Fruit fly (Drosophila melanogaster): ENCODE measurements around the gene CG33346.

CG33346 gene

dm6 chr3R:28674788-28675187 is 5.8 kb downstream of the CG33346 start, which contains the start of gene snu:
Gene snu (plus strand): TSS chr3R:28675041.
- TF ChIP-seq Crg-1 (GFP tag; optimal IDR thresholded peaks at IDR 0.05), result no peak
- no peak for TF ChIP-seq CG11617 (GFP tag; optimal IDR thresholded peaks at IDR 0.05)
- no peak for TF ChIP-seq kay (GFP tag; ENCODE audit: borderline replicate concordance)
- TF ChIP-seq tj (GFP tag; optimal IDR thresholded peaks at IDR 0.05), result no peak
- TF ChIP-seq CG7101 (tag; optimal IDR thresholded peaks at IDR 0.05), result no peak

dm6 chr3R:28676870-28677526 is 8.0 kb downstream of the CG33346 start:
- TF ChIP-seq pad (GFP tag; optimal IDR thresholded peaks at IDR 0.05) (no peak), ovo (GFP tag; optimal IDR thresholded peaks at IDR 0.05) (no peak), cic (GFP tag; optimal IDR thresholded peaks at IDR 0.05) (no peak), CG7101 (tag; optimal IDR thresholded peaks at IDR 0.05) (no peak), Crg-1 (GFP tag; optimal IDR thresholded peaks at IDR 0.05) (no peak), bab1 (GFP tag; optimal IDR thresholded peaks at IDR 0.05) (no peak), Clk (GFP tag; optimal IDR thresholded peaks at IDR 0.05) (no peak), CG14711 (tag; optimal IDR thresholded peaks at IDR 0.05) (no peak), CG7045 (GFP tag; optimal IDR thresholded peaks at IDR 0.05) (no peak), CG11617 (GFP tag; optimal IDR thresholded peaks at IDR 0.05) (no peak), cnc (optimal IDR thresholded peaks at IDR 0.05) (no peak), kay (GFP tag; ENCODE audit: borderline replicate concordance) (no peak), toe (GFP tag; optimal IDR thresholded peaks at IDR 0.05) (no peak), CG12768 (GFP tag; optimal IDR thresholded peaks at IDR 0.05) (no peak), CG5204 (GFP tag; optimal IDR thresholded peaks at IDR 0.05) (no peak), Mnt (GFP tag; optimal IDR thresholded peaks at IDR 0.05) (no peak), Hr96 (GFP tag; optimal IDR thresholded peaks at IDR 0.05) (no peak), CG1620 (GFP tag; optimal IDR thresholded peaks at IDR 0.05) (no peak), tj (GFP tag; optimal IDR thresholded peaks at IDR 0.05) (no peak), CG33017 (tag; optimal IDR thresholded peaks at IDR 0.05) (no peak)

dm6 chr3R:28677527-28678134 is 8.6 kb downstream of the CG33346 start:
- TF ChIP-seq Hr96 (GFP tag; optimal IDR thresholded peaks at IDR 0.05) (no peak), ovo (GFP tag; optimal IDR thresholded peaks at IDR 0.05) (peak; percentile 20), bab1 (GFP tag; optimal IDR thresholded peaks at IDR 0.05) (peak; percentile 20), CG7045 (GFP tag; optimal IDR thresholded peaks at IDR 0.05) (no peak), Clk (GFP tag; optimal IDR thresholded peaks at IDR 0.05) (no peak), toe (GFP tag; optimal IDR thresholded peaks at IDR 0.05) (no peak), Crg-1 (GFP tag; optimal IDR thresholded peaks at IDR 0.05) (no peak), kay (GFP tag; ENCODE audit: borderline replicate concordance) (peak; percentile 83), CG12768 (GFP tag; optimal IDR thresholded peaks at IDR 0.05) (no peak), Mnt (GFP tag; optimal IDR thresholded peaks at IDR 0.05) (no peak), tj (GFP tag; optimal IDR thresholded peaks at IDR 0.05) (no peak), CG7101 (tag; optimal IDR thresholded peaks at IDR 0.05) (peak; percentile 7), CG11617 (GFP tag; optimal IDR thresholded peaks at IDR 0.05) (no peak), CG5204 (GFP tag; optimal IDR thresholded peaks at IDR 0.05) (no peak), CG1620 (GFP tag; optimal IDR thresholded peaks at IDR 0.05) (no peak), pad (GFP tag; optimal IDR thresholded peaks at IDR 0.05) (no peak), CG33017 (tag; optimal IDR thresholded peaks at IDR 0.05) (peak; percentile 13), cic (GFP tag; optimal IDR thresholded peaks at IDR 0.05) (no peak), CG14711 (tag; optimal IDR thresholded peaks at IDR 0.05) (peak; percentile 1), cnc (optimal IDR thresholded peaks at IDR 0.05) (no peak)

- TF ChIP-seq CG12768 (GFP tag; optimal IDR thresholded peaks at IDR 0.05) (no peak), kay (GFP tag; ENCODE audit: borderline replicate concordance) (no peak), toe (GFP tag; optimal IDR thresholded peaks at IDR 0.05) (no peak), tj (GFP tag; optimal IDR thresholded peaks at IDR 0.05) (no peak), cic (GFP tag; optimal IDR thresholded peaks at IDR 0.05) (no peak), pad (GFP tag; optimal IDR thresholded peaks at IDR 0.05) (no peak), Clk (GFP tag; optimal IDR thresholded peaks at IDR 0.05) (no peak), bab1 (GFP tag; optimal IDR thresholded peaks at IDR 0.05) (no peak), CG33017 (tag; optimal IDR thresholded peaks at IDR 0.05) (no peak), Hr96 (GFP tag; optimal IDR thresholded peaks at IDR 0.05) (no peak), CG7101 (tag; optimal IDR thresholded peaks at IDR 0.05) (no peak), CG7045 (GFP tag; optimal IDR thresholded peaks at IDR 0.05) (no peak), CG11617 (GFP tag; optimal IDR thresholded peaks at IDR 0.05) (no peak), Crg-1 (GFP tag; optimal IDR thresholded peaks at IDR 0.05) (no peak), Mnt (GFP tag; optimal IDR thresholded peaks at IDR 0.05) (no peak), CG1620 (GFP tag; optimal IDR thresholded peaks at IDR 0.05) (no peak), ovo (GFP tag; optimal IDR thresholded peaks at IDR 0.05) (no peak), cnc (optimal IDR thresholded peaks at IDR 0.05) (no peak)
Observed at dm6 chr3R:28679583-28679982, 10.6 kb downstream of the CG33346 start.

dm6 chr3R:28681834-28682464 is 12.9 kb downstream of the CG33346 start:
- TF ChIP-seq CG5204 (GFP tag; optimal IDR thresholded peaks at IDR 0.05) (no peak), CG12768 (GFP tag; optimal IDR thresholded peaks at IDR 0.05) (peak; percentile 72), Mnt (GFP tag; optimal IDR thresholded peaks at IDR 0.05) (peak; percentile 56), CG1620 (GFP tag; optimal IDR thresholded peaks at IDR 0.05) (no peak), cic (GFP tag; optimal IDR thresholded peaks at IDR 0.05) (peak; percentile 46), tj (GFP tag; optimal IDR thresholded peaks at IDR 0.05) (peak; percentile 38), CG11617 (GFP tag; optimal IDR thresholded peaks at IDR 0.05) (no peak), kay (GFP tag; ENCODE audit: borderline replicate concordance) (peak; percentile 4), CG7045 (GFP tag; optimal IDR thresholded peaks at IDR 0.05) (no peak)
